Fruit fly (Drosophila melanogaster) whole organism, embryonic: ENCODE measurements around the gene CG9920.
A peak's percentile ranks its signal among the peaks of the same experiment; 100 is the strongest.

Experiments used
- Atf6 ChIP-seq: fragments of 200-800 bp; sonication (Bioruptor generic); IDR thresholded peaks from 2 replicates; pipeline ENCODE4 v1.3.6; 2022; ENCODE audit warnings: missing biosample characterization, missing genetic modification characterization
- CG1024 ChIP-seq: fragments of 200-800 bp; sonication (Bioruptor generic); IDR thresholded peaks from 2 replicates; pipeline ENCODE4 v1.3.6; 2022; ENCODE audit warnings: missing biosample characterization, missing genetic modification characterization
- CG10431 ChIP-seq: fragments of 200-800 bp; sonication (Bioruptor generic); optimal IDR thresholded peaks from 3 replicates; lab custom pipeline; 2018; ENCODE audit warnings: missing biosample characterization, mild to moderate bottlenecking, missing genetic modification characterization
- CG10543 ChIP-seq: fragments of 200-800 bp; sonication (Bioruptor generic); optimal IDR thresholded peaks from 3 replicates; lab custom pipeline; 2017; ENCODE audit warnings: missing biosample characterization, mild to moderate bottlenecking, missing genetic modification characterization, moderate library complexity
- CG11504 ChIP-seq: fragments of 200-800 bp; sonication (Bioruptor generic); optimal IDR thresholded peaks from 3 replicates; lab custom pipeline; 2019; ENCODE audit warnings: missing biosample characterization, mild to moderate bottlenecking, missing genetic modification characterization, moderate library complexity
- CG12155 ChIP-seq: fragments of 200-800 bp; sonication (Bioruptor generic); optimal IDR thresholded peaks from 3 replicates; lab custom pipeline; 2016; ENCODE audit warnings: missing biosample characterization, missing genetic modification characterization
- CG12942 ChIP-seq: fragments of 200-800 bp; sonication (Bioruptor generic); optimal IDR thresholded peaks from 3 replicates; lab custom pipeline; 2016; ENCODE audit warnings: missing biosample characterization, missing genetic modification characterization
- CG14710 ChIP-seq: fragments of 200-800 bp; sonication (Bioruptor generic); optimal IDR thresholded peaks from 3 replicates; lab custom pipeline; 2019; ENCODE audit warnings: missing biosample characterization, mild to moderate bottlenecking, missing genetic modification characterization, moderate library complexity
- CG15479 ChIP-seq: fragments of 200-800 bp; sonication (Bioruptor generic); optimal IDR thresholded peaks from 3 replicates; lab custom pipeline; 2019; ENCODE audit warnings: missing biosample characterization, mild to moderate bottlenecking, missing genetic modification characterization, moderate library complexity
- CG15601 ChIP-seq: fragments of 200-800 bp; sonication (Bioruptor generic); optimal IDR thresholded peaks from 3 replicates; lab custom pipeline; 2019; ENCODE audit warnings: missing biosample characterization, mild to moderate bottlenecking, missing genetic modification characterization, moderate library complexity
- CG16779 ChIP-seq: fragments of 200-800 bp; sonication (Bioruptor generic); IDR thresholded peaks from 2 replicates; pipeline ENCODE4 v1.3.6; 2022; ENCODE audit warnings: missing biosample characterization, missing genetic modification characterization
- CG16813 ChIP-seq: fragments of 200-800 bp; sonication (Bioruptor generic); IDR thresholded peaks from 3 replicates; pipeline ENCODE4 v1.3.6; 2022; ENCODE audit warnings: missing biosample characterization, missing genetic modification characterization; ENCODE audit not compliant: partially characterized antibody
- CG16815 ChIP-seq: fragments of 200-800 bp; sonication (Bioruptor generic); optimal IDR thresholded peaks from 3 replicates; lab custom pipeline; 2017; ENCODE audit warnings: missing biosample characterization, mild to moderate bottlenecking, missing genetic modification characterization
- CG17385 ChIP-seq: fragments of 200-800 bp; sonication (Bioruptor generic); optimal IDR thresholded peaks from 3 replicates; lab custom pipeline; 2018; ENCODE audit warnings: missing biosample characterization, mild to moderate bottlenecking, missing genetic modification characterization
- CG2120 ChIP-seq: fragments of 200-800 bp; sonication (Bioruptor generic); optimal IDR thresholded peaks from 3 replicates; lab custom pipeline; 2016; ENCODE audit warnings: missing biosample characterization, missing genetic modification characterization
- CG30431 ChIP-seq: fragments of 200-800 bp; sonication (Bioruptor generic); optimal IDR thresholded peaks from 2 replicates; lab custom pipeline; 2017; ENCODE audit warnings: missing biosample characterization, missing genetic modification characterization
- CG3065 ChIP-seq: fragments of 200-800 bp; sonication (Bioruptor generic); optimal IDR thresholded peaks from 2 replicates; lab custom pipeline; 2016; ENCODE audit warnings: missing biosample characterization, missing genetic modification characterization
- CG31441 ChIP-seq: fragments of 200-800 bp; sonication (Bioruptor generic); IDR thresholded peaks from 2 replicates; pipeline ENCODE4 v1.3.6; 2022; ENCODE audit warnings: missing biosample characterization, missing genetic modification characterization
- CG3281 ChIP-seq: fragments of 200-800 bp; sonication (Bioruptor generic); optimal IDR thresholded peaks from 3 replicates; lab custom pipeline; 2017; ENCODE audit warnings: missing biosample characterization, mild to moderate bottlenecking, missing genetic modification characterization
- CG33557 ChIP-seq: fragments of 200-800 bp; sonication (Bioruptor generic); optimal IDR thresholded peaks from 2 replicates; lab custom pipeline; 2019; ENCODE audit warnings: missing biosample characterization, mild to moderate bottlenecking, missing genetic modification characterization, moderate library complexity
- CG34224 ChIP-seq: fragments of 200-800 bp; sonication (Bioruptor generic); IDR thresholded peaks from 3 replicates; pipeline ENCODE4 v1.3.6; 2022; ENCODE audit warnings: missing biosample characterization, missing genetic modification characterization; ENCODE audit not compliant: partially characterized antibody
- CG4282 ChIP-seq: fragments of 200-800 bp; sonication (Bioruptor generic); optimal IDR thresholded peaks from 2 replicates; lab custom pipeline; 2016; ENCODE audit warnings: missing biosample characterization, missing genetic modification characterization
- CG7928 ChIP-seq: fragments of 200-800 bp; sonication (Bioruptor generic); optimal IDR thresholded peaks from 2 replicates; lab custom pipeline; 2017; ENCODE audit warnings: missing biosample characterization, mild to moderate bottlenecking, missing genetic modification characterization
- CrebB ChIP-seq: fragments of 200-800 bp; sonication (Bioruptor generic); optimal IDR thresholded peaks from 3 replicates; lab custom pipeline; 2018; ENCODE audit warnings: missing biosample characterization, mild to moderate bottlenecking, missing genetic modification characterization
- Doc3 ChIP-seq: fragments of 200-800 bp; sonication (Bioruptor generic); IDR thresholded peaks from 3 replicates; pipeline ENCODE4 v1.3.6; 2022; ENCODE audit warnings: missing biosample characterization, missing genetic modification characterization; ENCODE audit not compliant: partially characterized antibody
- Drgx ChIP-seq: fragments of 200-800 bp; sonication (Bioruptor generic); IDR thresholded peaks from 2 replicates; pipeline ENCODE4 v1.3.6; 2022; ENCODE audit warnings: missing biosample characterization, missing genetic modification characterization
- HHEX ChIP-seq: fragments of 200-800 bp; sonication (Bioruptor generic); optimal IDR thresholded peaks from 3 replicates; lab custom pipeline; 2017; ENCODE audit warnings: missing biosample characterization, mild to moderate bottlenecking, missing genetic modification characterization, missing genetic modification reagents
- HLHmδ ChIP-seq: fragments of 200-800 bp; sonication (Bioruptor generic); optimal IDR thresholded peaks from 2 replicates; lab custom pipeline; 2018; ENCODE audit warnings: missing biosample characterization, mild to moderate bottlenecking, missing genetic modification characterization, moderate library complexity
- Hmx ChIP-seq: fragments of 200-800 bp; sonication (Bioruptor generic); optimal IDR thresholded peaks from 2 replicates; lab custom pipeline; 2016; ENCODE audit warnings: missing biosample characterization, missing genetic modification characterization
- Hr78 ChIP-seq, 2 experiments: fragments of 200-800 bp in 1 of 2; fragments of >200 bp in 1 of 2; sonication (Bioruptor generic) in 1 of 2; optimal IDR thresholded peaks; 2 replicates each; lab custom pipeline; 2017 to 2019; ENCODE audit warnings: missing biosample characterization in 2 of 2, missing genetic modification characterization in 2 of 2, mild to moderate bottlenecking in 1 of 2, moderate library complexity in 1 of 2
- NFAT ChIP-seq: fragments of 200-800 bp; sonication (Bioruptor generic); IDR thresholded peaks from 2 replicates; pipeline ENCODE4 v1.3.6; 2022; ENCODE audit warnings: missing biosample characterization, missing genetic modification characterization
- Opbp ChIP-seq: fragments of 200-800 bp; sonication (Bioruptor generic); IDR thresholded peaks from 3 replicates; pipeline ENCODE4 v1.3.6; 2022; ENCODE audit warnings: missing biosample characterization, missing genetic modification characterization; ENCODE audit not compliant: partially characterized antibody
- Poxn ChIP-seq: fragments of 200-800 bp; sonication (Bioruptor generic); IDR thresholded peaks from 2 replicates; pipeline ENCODE4 v1.3.6; 2022; ENCODE audit warnings: missing biosample characterization, missing genetic modification characterization
- Six4 ChIP-seq: fragments of 200-800 bp; sonication (Bioruptor generic); optimal IDR thresholded peaks from 2 replicates; lab custom pipeline; 2016; ENCODE audit warnings: missing biosample characterization, missing genetic modification characterization
- bbx ChIP-seq: fragments of 200-800 bp; sonication (Bioruptor generic); IDR thresholded peaks from 2 replicates; pipeline ENCODE4 v1.3.6; 2022; ENCODE audit warnings: missing biosample characterization, missing genetic modification characterization; ENCODE audit not compliant: partially characterized antibody
- gt ChIP-seq: fragments of 200-800 bp; sonication (Bioruptor generic); IDR thresholded peaks from 2 replicates; pipeline ENCODE4 v1.3.6; 2022; ENCODE audit warnings: missing biosample characterization, missing genetic modification characterization
- ham ChIP-seq: fragments of 200-800 bp; sonication (Bioruptor generic); IDR thresholded peaks from 2 replicates; pipeline ENCODE4 v1.3.6; 2022; ENCODE audit warnings: missing biosample characterization, missing genetic modification characterization
- kah ChIP-seq: fragments of 200-800 bp; sonication (Bioruptor generic); optimal IDR thresholded peaks from 2 replicates; lab custom pipeline; 2018; ENCODE audit warnings: missing biosample characterization, mild to moderate bottlenecking, missing genetic modification characterization
- kay ChIP-seq: fragments of 200-800 bp; sonication (Bioruptor generic); optimal IDR thresholded peaks from 2 replicates; lab custom pipeline; 2016; ENCODE audit warnings: missing biosample characterization, missing genetic modification characterization
- lov ChIP-seq, 2 experiments: fragments of 200-800 bp in 1 of 2; fragments of >200 bp in 1 of 2; sonication (Bioruptor generic) in 1 of 2; IDR thresholded peaks in 1 of 2; optimal IDR thresholded peaks in 1 of 2; 2 replicates in 1 of 2; 3 replicates in 1 of 2; pipeline versions ENCODE4 v1.3.6 to Lab custom; 2017 to 2022; ENCODE audit warnings: missing biosample characterization in 1 of 2, missing genetic modification characterization in 1 of 2
- nmo ChIP-seq: fragments of 200-800 bp; sonication (Bioruptor generic); optimal IDR thresholded peaks from 2 replicates; lab custom pipeline; 2018; ENCODE audit warnings: missing biosample characterization, mild to moderate bottlenecking, missing genetic modification characterization, moderate library complexity
- peb ChIP-seq: fragments of 200-800 bp; sonication (Bioruptor generic); IDR thresholded peaks from 2 replicates; pipeline ENCODE4 v1.3.6; 2022; ENCODE audit warnings: missing biosample characterization, missing genetic modification characterization
- salm ChIP-seq: fragments of 200-800 bp; sonication (Bioruptor generic); optimal IDR thresholded peaks from 2 replicates; lab custom pipeline; 2018; ENCODE audit warnings: missing biosample characterization, mild to moderate bottlenecking, missing genetic modification characterization
- seq ChIP-seq: fragments of 200-800 bp; sonication (Bioruptor generic); IDR thresholded peaks from 2 replicates; pipeline ENCODE4 v1.3.6; 2022; ENCODE audit warnings: missing biosample characterization, missing genetic modification characterization
- ssp ChIP-seq: fragments of 200-800 bp; sonication (Bioruptor generic); IDR thresholded peaks from 2 replicates; pipeline ENCODE4 v1.3.6; 2022; ENCODE audit warnings: missing biosample characterization, missing genetic modification characterization
- tgo ChIP-seq: fragments of 200-800 bp; sonication (Bioruptor generic); IDR thresholded peaks from 3 replicates; pipeline ENCODE4 v1.3.6; 2022; ENCODE audit warnings: missing biosample characterization, missing genetic modification characterization
- wdn ChIP-seq: fragments of 200-800 bp; sonication (Bioruptor generic); IDR thresholded peaks from 2 replicates; pipeline ENCODE4 v1.3.6; 2022; ENCODE audit warnings: missing biosample characterization, missing genetic modification characterization
- zfh1 ChIP-seq: fragments of 200-800 bp; sonication (Bioruptor generic); IDR thresholded peaks from 3 replicates; pipeline ENCODE4 v1.3.6; 2022; ENCODE audit warnings: missing biosample characterization, missing genetic modification characterization

Gene CG9920

dm6 chr3R:14108158-14108921 is 10.5 kb upstream of the CG9920 start, which contains the start of gene CG12402 (continued):
- TF ChIP-seq Poxn (GFP tag; lab: Robert Waterston, UW) (no peak), wdn (GFP tag; lab: Robert Waterston, UW) (peak; percentile 57; the same call in 1 of the 2 replicates), peb (GFP tag; lab: Robert Waterston, UW) (peak; percentile 60), CG2120 (GFP tag; lab: Kevin White, UChicago) (peak; percentile 67), CG14710 (tag; lab: Kevin White, UChicago) (peak; percentile 66), Opbp (GFP tag; lab: Robert Waterston, UW) (0 out of 3 replicates have a peak, but pooled peaks have one; percentile 43), CG3281 (GFP tag; lab: Kevin White, UChicago) (peak; percentile 72), Six4 (GFP tag; lab: Kevin White, UChicago) (peak; percentile 74), tgo (GFP tag; lab: Robert Waterston, UW) (peak; percentile 86), CG12942 (GFP tag; lab: Kevin White, UChicago) (peak; percentile 55), CG31441 (GFP tag; lab: Robert Waterston, UW) (peak; percentile 95), kah (GFP tag; lab: Kevin White, UChicago) (peak; percentile 81), CG4282 (GFP tag; lab: Kevin White, UChicago) (no peak), CG15479 (peak; percentile 30), Atf6 (peak; percentile 77), CG30431 (GFP tag; lab: Kevin White, UChicago) (peak; percentile 63), CG33557 (GFP tag; lab: Kevin White, UChicago) (peak; percentile 45), CG16815 (GFP tag; lab: Kevin White, UChicago) (peak; percentile 43), kay (GFP tag; lab: Kevin White, UChicago) (peak; percentile 76), CG16813 (GFP tag; lab: Robert Waterston, UW) (no peak), HHEX (peak; percentile 83), CG15601 (tag; lab: Kevin White, UChicago) (peak; percentile 58), Hr78 (GFP tag; optimal IDR thresholded peaks at IDR 0.05; lab: Kevin White, UChicago) (peak in 1 of 2 experiments; percentile 68), CG7928 (GFP tag; lab: Kevin White, UChicago) (peak; percentile 49), ssp (GFP tag; lab: Robert Waterston, UW) (peak; percentile 69), CG10431 (GFP tag; lab: Kevin White, UChicago) (no peak), Doc3 (GFP tag; lab: Robert Waterston, UW) (peak; percentile 40; the same call in 1 of the 3 replicates), salm (peak; percentile 63), CG17385 (GFP tag; lab: Kevin White, UChicago) (peak; percentile 70), CG11504 (tag; lab: Kevin White, UChicago) (peak; percentile 91), CG34224 (GFP tag; lab: Robert Waterston, UW) (peak; percentile 59; the same call in 2 of the 3 replicates), CrebB (tag; lab: Kevin White, UChicago) (peak; percentile 60), bbx (GFP tag; lab: Robert Waterston, UW) (no peak), ham (no peak), CG10543 (GFP tag; lab: Kevin White, UChicago) (peak; percentile 78), Drgx (GFP tag; lab: Robert Waterston, UW) (peak; percentile 61), CG1024 (GFP tag; lab: Robert Waterston, UW) (peak; percentile 73), CG3065 (GFP tag; lab: Kevin White, UChicago) (peak; percentile 81), gt (GFP tag; lab: Robert Waterston, UW) (peak; percentile 58), Hmx (GFP tag; lab: Kevin White, UChicago) (no peak), lov (optimal IDR thresholded peaks at IDR 0.05; lab: Kevin White, UChicago) (no peak), lov (GFP tag; IDR thresholded peaks at IDR 0.05; lab: Robert Waterston, UW) (peak; percentile 92; the same call in 2 of the 3 replicates), seq (peak; percentile 92), HLHmδ (GFP tag; lab: Kevin White, UChicago) (peak; percentile 74), CG16779 (0 out of 2 replicates have a peak, but pooled peaks have one; percentile 30), NFAT (GFP tag; lab: Robert Waterston, UW) (peak; percentile 64), nmo (GFP tag; lab: Kevin White, UChicago) (peak; percentile 78), zfh1 (peak; percentile 89), CG12155 (peak; percentile 68)
